Fruit fly (Drosophila melanogaster) whole organism, prepupa: ENCODE data around the gene fru.

Source experiments
- Blimp-1 ChIP-seq: fragments of 200-800 bp; sonication (Bioruptor generic); optimal IDR thresholded peaks from 3 replicates; lab custom pipeline; 2017; ENCODE audit warnings: missing biosample characterization, missing genetic modification characterization, mild to moderate bottlenecking, moderate library complexity, missing genetic modification reagents
- CG10631 ChIP-seq: fragments of 200-800 bp; sonication (Bioruptor generic); optimal IDR thresholded peaks from 2 replicates; lab custom pipeline; 2016; ENCODE audit warnings: missing biosample characterization, missing genetic modification characterization
- CG10669 ChIP-seq: fragments of 200-800 bp; sonication (Bioruptor generic); optimal IDR thresholded peaks from 3 replicates; lab custom pipeline; 2018; ENCODE audit warnings: missing biosample characterization, mild to moderate bottlenecking, missing genetic modification characterization, moderate library complexity
- CG11762 ChIP-seq: fragments of 200-800 bp; sonication (Bioruptor generic); optimal IDR thresholded peaks from 3 replicates; lab custom pipeline; 2016; ENCODE audit warnings: missing biosample characterization, missing genetic modification characterization; ENCODE audit not compliant: insufficient read depth
- CG11902 ChIP-seq: fragments of 200-800 bp; sonication (Bioruptor generic); optimal IDR thresholded peaks from 3 replicates; lab custom pipeline; 2016; ENCODE audit warnings: missing biosample characterization, missing genetic modification characterization
- CG15336 ChIP-seq: fragments of 200-800 bp; sonication (Bioruptor generic); IDR thresholded peaks from 2 replicates; pipeline ENCODE4 v1.3.6; 2022; ENCODE audit warnings: missing biosample characterization, missing genetic modification characterization
- CG1621 ChIP-seq: fragments of 200-800 bp; sonication (Bioruptor generic); optimal IDR thresholded peaks from 3 replicates; lab custom pipeline; 2018; ENCODE audit warnings: missing biosample characterization, mild to moderate bottlenecking, missing genetic modification characterization
- CG31627 ChIP-seq: fragments of 200-800 bp; sonication (Bioruptor generic); optimal IDR thresholded peaks from 3 replicates; lab custom pipeline; 2016; ENCODE audit warnings: missing biosample characterization, missing genetic modification characterization
- CG32006 ChIP-seq: fragments of 200-800 bp; sonication (Bioruptor generic); optimal IDR thresholded peaks from 3 replicates; lab custom pipeline; 2017; ENCODE audit warnings: missing biosample characterization, mild to moderate bottlenecking, missing genetic modification characterization
- CG34406 ChIP-seq: fragments of 200-800 bp; sonication (Bioruptor generic); optimal IDR thresholded peaks from 3 replicates; lab custom pipeline; 2016; ENCODE audit warnings: missing biosample characterization, missing genetic modification characterization
- CG3919 ChIP-seq: fragments of 200-800 bp; sonication (Bioruptor generic); optimal IDR thresholded peaks from 3 replicates; lab custom pipeline; 2016; ENCODE audit warnings: missing biosample characterization, missing genetic modification characterization
- CG4318 ChIP-seq: fragments of 200-800 bp; sonication (Bioruptor generic); optimal IDR thresholded peaks from 3 replicates; lab custom pipeline; 2017; ENCODE audit warnings: missing biosample characterization, mild to moderate bottlenecking, missing genetic modification characterization
- CG6163 ChIP-seq: fragments of 200-800 bp; sonication (Bioruptor generic); IDR thresholded peaks from 3 replicates; pipeline ENCODE4 v1.3.6; 2022; ENCODE audit warnings: missing biosample characterization, missing genetic modification characterization
- CG6276 ChIP-seq: fragments of 200-800 bp; sonication (Bioruptor generic); optimal IDR thresholded peaks from 2 replicates; lab custom pipeline; 2017; ENCODE audit warnings: missing biosample characterization, mild to moderate bottlenecking, missing genetic modification characterization
- CG6808 ChIP-seq: fragments of 200-800 bp; sonication (Bioruptor generic); optimal IDR thresholded peaks from 3 replicates; lab custom pipeline; 2017; ENCODE audit warnings: missing biosample characterization, missing genetic modification characterization, mild to moderate bottlenecking, moderate library complexity, missing genetic modification reagents
- CG6854 ChIP-seq: fragments of 200-800 bp; sonication (Bioruptor generic); optimal IDR thresholded peaks from 2 replicates; lab custom pipeline; 2017; ENCODE audit warnings: missing biosample characterization, mild to moderate bottlenecking, missing genetic modification characterization
- CG7368 ChIP-seq: fragments of 200-800 bp; sonication (Bioruptor generic); optimal IDR thresholded peaks from 3 replicates; lab custom pipeline; 2016; ENCODE audit warnings: missing biosample characterization, missing genetic modification characterization
- CG8119 ChIP-seq: fragments of 200-800 bp; sonication (Bioruptor generic); IDR thresholded peaks from 3 replicates; pipeline ENCODE4 v1.3.6; 2022; ENCODE audit warnings: missing biosample characterization, missing genetic modification characterization
- CG8319 ChIP-seq: fragments of 200-800 bp; sonication (Bioruptor generic); optimal IDR thresholded peaks from 3 replicates; lab custom pipeline; 2016; ENCODE audit warnings: missing biosample characterization, missing genetic modification characterization
- CG8632 ChIP-seq: fragments of 200-800 bp; sonication (Bioruptor generic); optimal IDR thresholded peaks from 3 replicates; lab custom pipeline; 2016; ENCODE audit warnings: missing biosample characterization, missing genetic modification characterization
- CG9139 ChIP-seq: fragments of 200-800 bp; sonication (Bioruptor generic); optimal IDR thresholded peaks from 3 replicates; lab custom pipeline; 2017; ENCODE audit warnings: missing biosample characterization, mild to moderate bottlenecking, missing genetic modification characterization
- Eip75B ChIP-seq: fragments of 200-800 bp; sonication (Bioruptor generic); optimal IDR thresholded peaks from 3 replicates; lab custom pipeline; 2016; ENCODE audit warnings: missing biosample characterization, missing genetic modification characterization
- Eip78C ChIP-seq: fragments of 200-800 bp; sonication (Bioruptor generic); peaks from one replicate; lab custom pipeline; 2016; ENCODE audit warnings: missing biosample characterization, missing genetic modification characterization
- Ets21C ChIP-seq: fragments of 200-800 bp; sonication (Bioruptor generic); optimal IDR thresholded peaks from 3 replicates; lab custom pipeline; 2016; ENCODE audit warnings: missing biosample characterization, missing genetic modification characterization
- Ets96B ChIP-seq: fragments of 200-800 bp; optimal IDR thresholded peaks from 2 replicates; lab custom pipeline; 2019; ENCODE audit warnings: missing biosample characterization, mild to moderate bottlenecking, missing genetic modification characterization, moderate library complexity
- Gug ChIP-seq: fragments of 200-800 bp; sonication (Bioruptor generic); IDR thresholded peaks from 2 replicates; pipeline ENCODE4 v1.3.6; 2022; ENCODE audit warnings: missing biosample characterization, missing genetic modification characterization
- Hr38 ChIP-seq: sonication (Bioruptor generic); optimal IDR thresholded peaks from 2 replicates; lab custom pipeline; 2016; ENCODE audit warnings: missing biosample characterization, missing genetic modification characterization
- Hr39 ChIP-seq: fragments of 200-800 bp; sonication (Bioruptor generic); optimal IDR thresholded peaks from 2 replicates; lab custom pipeline; 2016; ENCODE audit warnings: missing biosample characterization, missing genetic modification characterization
- Hr4 ChIP-seq: fragments of 200-800 bp; sonication (Bioruptor generic); optimal IDR thresholded peaks from 3 replicates; lab custom pipeline; 2016; ENCODE audit warnings: missing biosample characterization, missing genetic modification characterization
- Lpt ChIP-seq: fragments of 200-800 bp; sonication (Bioruptor generic); optimal IDR thresholded peaks from 3 replicates; lab custom pipeline; 2016; ENCODE audit warnings: missing biosample characterization, missing genetic modification characterization
- OdsH ChIP-seq: fragments of 200-800 bp; sonication (Bioruptor generic); optimal IDR thresholded peaks from 3 replicates; lab custom pipeline; 2016; ENCODE audit warnings: missing biosample characterization, missing genetic modification characterization
- Smox ChIP-seq: fragments of 200-800 bp; sonication (Bioruptor generic); optimal IDR thresholded peaks from 3 replicates; lab custom pipeline; 2016; ENCODE audit warnings: missing biosample characterization, missing genetic modification characterization
- Sox102F ChIP-seq: fragments of 200-800 bp; sonication (Bioruptor generic); optimal IDR thresholded peaks from 2 replicates; lab custom pipeline; 2016; ENCODE audit warnings: missing biosample characterization, mild to moderate bottlenecking, missing genetic modification characterization
- Sox14 ChIP-seq: fragments of 200-800 bp; sonication (Bioruptor generic); optimal IDR thresholded peaks from 3 replicates; lab custom pipeline; 2016; ENCODE audit warnings: missing biosample characterization, missing genetic modification characterization
- Sox15 ChIP-seq: fragments of 200-800 bp; sonication (Bioruptor generic); optimal IDR thresholded peaks from 3 replicates; lab custom pipeline; 2016; ENCODE audit warnings: missing biosample characterization, missing genetic modification characterization
- achi ChIP-seq: fragments of 200-800 bp; sonication (Bioruptor generic); optimal IDR thresholded peaks from 3 replicates; lab custom pipeline; 2016; ENCODE audit warnings: missing biosample characterization, missing genetic modification characterization
- acj6 ChIP-seq: fragments of 200-800 bp; sonication (Bioruptor generic); optimal IDR thresholded peaks from 3 replicates; lab custom pipeline; 2016; ENCODE audit warnings: missing biosample characterization, missing genetic modification characterization
- cyc ChIP-seq: fragments of 200-800 bp; sonication (Bioruptor generic); optimal IDR thresholded peaks from 3 replicates; lab custom pipeline; 2016; ENCODE audit warnings: missing biosample characterization, missing genetic modification characterization
- dac ChIP-seq: fragments of 200-800 bp; sonication (Bioruptor generic); optimal IDR thresholded peaks from 2 replicates; lab custom pipeline; 2017; ENCODE audit warnings: missing biosample characterization, mild to moderate bottlenecking, missing genetic modification characterization
- dsx ChIP-seq: fragments of 200-800 bp; optimal IDR thresholded peaks from 3 replicates; lab custom pipeline; 2019; ENCODE audit warnings: missing biosample characterization, mild to moderate bottlenecking, missing genetic modification characterization, moderate library complexity; ENCODE audit not compliant: poor library complexity, severe bottlenecking
- esn ChIP-seq: fragments of 200-800 bp; sonication (Bioruptor generic); optimal IDR thresholded peaks from 2 replicates; lab custom pipeline; 2016; ENCODE audit warnings: missing biosample characterization, mild to moderate bottlenecking, missing genetic modification characterization, moderate library complexity
- fd59A ChIP-seq: fragments of 200-800 bp; sonication (Bioruptor generic); optimal IDR thresholded peaks from 2 replicates; lab custom pipeline; 2017; ENCODE audit warnings: missing biosample characterization, mild to moderate bottlenecking, missing genetic modification characterization, missing genetic modification reagents
- fd85E ChIP-seq: fragments of 200-800 bp; sonication (Bioruptor generic); optimal IDR thresholded peaks from 3 replicates; lab custom pipeline; 2016; ENCODE audit warnings: missing biosample characterization, missing genetic modification characterization
- lz ChIP-seq: fragments of 200-800 bp; sonication (Bioruptor generic); optimal IDR thresholded peaks from 3 replicates; lab custom pipeline; 2016; ENCODE audit warnings: missing biosample characterization, missing genetic modification characterization
- net ChIP-seq: fragments of 200-800 bp; sonication (Bioruptor generic); optimal IDR thresholded peaks from 3 replicates; lab custom pipeline; 2016; ENCODE audit warnings: missing biosample characterization, missing genetic modification characterization
- pdm3 ChIP-seq: fragments of 200-800 bp; sonication (Bioruptor generic); optimal IDR thresholded peaks from 3 replicates; lab custom pipeline; 2016; ENCODE audit warnings: missing biosample characterization, missing genetic modification characterization
- salr ChIP-seq, 2 experiments: fragments of 200-800 bp; sonication (Bioruptor generic); optimal IDR thresholded peaks; 3 replicates each; lab custom pipeline; 2016 to 2018; ENCODE audit warnings: missing biosample characterization in 2 of 2, missing genetic modification characterization in 2 of 2, mild to moderate bottlenecking in 1 of 2
- spab ChIP-seq: fragments of 200-800 bp; sonication (Bioruptor generic); optimal IDR thresholded peaks from 2 replicates; lab custom pipeline; 2017; ENCODE audit warnings: missing biosample characterization, mild to moderate bottlenecking, missing genetic modification characterization, missing genetic modification reagents
- ss ChIP-seq, 2 experiments: fragments of 200-800 bp; sonication (Bioruptor generic); optimal IDR thresholded peaks; 2 replicates in 1 of 2; 3 replicates in 1 of 2; lab custom pipeline; 2017 to 2018; ENCODE audit warnings: mild to moderate bottlenecking in 2 of 2, missing biosample characterization in 2 of 2, missing genetic modification characterization in 2 of 2, moderate library complexity in 1 of 2
- svp ChIP-seq: fragments of 200-800 bp; sonication (Bioruptor generic); peaks from one replicate; lab custom pipeline; 2016; ENCODE audit warnings: missing biosample characterization, missing genetic modification characterization
- topi ChIP-seq: fragments of 200-800 bp; sonication (Bioruptor generic); optimal IDR thresholded peaks from 3 replicates; lab custom pipeline; 2016; ENCODE audit warnings: missing biosample characterization, missing genetic modification characterization
- vri ChIP-seq: fragments of 200-800 bp; sonication (Bioruptor generic); optimal IDR thresholded peaks from 3 replicates; lab custom pipeline; 2016; ENCODE audit warnings: missing biosample characterization, mild to moderate bottlenecking, missing genetic modification characterization

Gene fru

DNA sequence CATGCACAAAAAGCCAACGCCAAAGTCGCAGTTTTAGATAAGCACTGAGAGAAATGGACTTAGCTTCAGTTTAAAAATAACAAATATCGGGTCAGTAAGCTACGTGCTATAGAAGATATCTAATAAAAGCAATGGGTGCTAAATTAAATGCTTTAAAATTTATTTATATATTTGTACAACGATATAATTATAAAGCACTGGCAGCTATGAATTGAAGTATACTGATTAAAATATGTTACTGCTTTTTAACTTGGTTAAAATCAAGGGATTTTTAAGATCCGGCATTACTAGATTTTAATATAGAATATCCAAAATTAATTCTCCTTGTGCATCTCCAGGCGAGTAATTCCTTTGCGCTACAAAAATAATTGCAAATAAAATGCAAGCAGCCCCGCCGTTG is 60.1 kb downstream of the fru start:
- TF ChIP-seq CG8119 (peak; percentile 80), CG9139 (no peak), CG10669 (GFP tag; lab: Kevin White, UChicago) (peak; percentile 40), CG15336 (peak; percentile 82), net (GFP tag; lab: Kevin White, UChicago) (peak; percentile 54), CG11902 (GFP tag; lab: Kevin White, UChicago) (no peak), CG34406 (GFP tag; lab: Kevin White, UChicago) (peak; percentile 27), Hr39 (GFP tag; lab: Kevin White, UChicago) (no peak), CG8632 (GFP tag; lab: Kevin White, UChicago) (peak; percentile 53), svp (GFP tag; lab: Kevin White, UChicago) (no peak), fd85E (no peak), CG10631 (peak; percentile 74), Eip78C (GFP tag; lab: Kevin White, UChicago) (peak; percentile 83), acj6 (GFP tag; lab: Kevin White, UChicago) (peak; percentile 56), vri (GFP tag; lab: Kevin White, UChicago) (no peak), lz (peak; percentile 6), Smox (GFP tag; lab: Kevin White, UChicago) (peak; percentile 28), CG6808 (GFP tag; lab: Kevin White, UChicago) (peak; percentile 25), ss (GFP tag; optimal IDR thresholded peaks at IDR 0.05; lab: Kevin White, UChicago) (peak in 1 of 2 experiments; percentile 25), Blimp-1 (no peak), spab (GFP tag; lab: Kevin White, UChicago) (peak; percentile 25), fd59A (peak; percentile 54), Eip75B (GFP tag; lab: Kevin White, UChicago) (no peak), Gug (peak; percentile 39), CG8319 (peak; percentile 12), Ets21C (no peak), CG3919 (GFP tag; lab: Kevin White, UChicago) (peak; percentile 72), pdm3 (GFP tag; lab: Kevin White, UChicago) (peak; percentile 64), cyc (GFP tag; lab: Kevin White, UChicago) (peak; percentile 3), CG6163 (GFP tag; lab: Robert Waterston, UW) (peak; percentile 57; the same call in 2 of the 3 replicates), CG6276 (GFP tag; lab: Kevin White, UChicago) (peak; percentile 77), dac (GFP tag; lab: Kevin White, UChicago) (peak; percentile 14), CG1621 (tag; lab: Kevin White, UChicago) (no peak), CG31627 (GFP tag; lab: Kevin White, UChicago) (no peak), esn (GFP tag; lab: Kevin White, UChicago) (peak; percentile 39), dsx (GFP tag; lab: Kevin White, UChicago) (no peak), Sox102F (GFP tag; lab: Kevin White, UChicago) (no peak), achi (GFP tag; lab: Kevin White, UChicago) (peak; percentile 71), CG7368 (peak; percentile 17), CG11762 (peak; percentile 37), OdsH (GFP tag; lab: Kevin White, UChicago) (peak; percentile 65), Hr4 (GFP tag; lab: Kevin White, UChicago) (peak; percentile 55), topi (GFP tag; lab: Kevin White, UChicago) (peak; percentile 12), Sox15 (peak; percentile 10), Sox14 (GFP tag; lab: Kevin White, UChicago) (peak; percentile 63), Hr38 (GFP tag; lab: Kevin White, UChicago) (no peak), Lpt (GFP tag; lab: Kevin White, UChicago) (peak; percentile 30), CG32006 (GFP tag; lab: Kevin White, UChicago) (peak; percentile 88), CG6854 (GFP tag; lab: Kevin White, UChicago) (no peak), Ets96B (peak; percentile 37), salr (GFP tag; optimal IDR thresholded peaks at IDR 0.05; lab: Kevin White, UChicago) (peak in 1 of 2 experiments; percentile 84), CG4318 (GFP tag; lab: Kevin White, UChicago) (peak; percentile 73)
